Worm (Caenorhabditis elegans) whole organism, mixed stage, embryonic: ENCODE data around the gene C34D10.1.
A peak's percentile ranks its signal among the peaks of the same experiment; 100 is the strongest.

Experiments
- M03D4.4 ChIP-seq: sonication (generic microtip); optimal IDR thresholded peaks from 2 replicates; lab custom pipeline; 2017; ENCODE audit warnings: mild to moderate bottlenecking, missing genetic modification characterization, missing compliant biosample characterization
- bed-3 ChIP-seq: fragments of 200-800 bp; sonication (Bioruptor generic); optimal IDR thresholded peaks from 3 replicates; lab custom pipeline; 2018; ENCODE audit warnings: mild to moderate bottlenecking, missing genetic modification characterization, moderate library complexity, missing compliant biosample characterization
- blmp-1 ChIP-seq: fragments of 150-350 bp; optimal IDR thresholded peaks from 2 replicates; lab custom pipeline; 2014; ENCODE audit warnings: missing biosample characterization, missing genetic modification characterization
- ceh-39 ChIP-seq: fragments of 150-350 bp; optimal IDR thresholded peaks from 2 replicates; lab custom pipeline; 2014; ENCODE audit warnings: missing biosample characterization, missing genetic modification characterization
- ceh-43 ChIP-seq: fragments of 200-800 bp; sonication (Bioruptor generic); optimal IDR thresholded peaks from 2 replicates; lab custom pipeline; 2018; ENCODE audit warnings: mild to moderate bottlenecking, missing genetic modification characterization, moderate library complexity, missing compliant biosample characterization
- ceh-83 ChIP-seq: fragments of 200-800 bp; sonication (Bioruptor generic); optimal IDR thresholded peaks from 2 replicates; lab custom pipeline; 2018; ENCODE audit warnings: mild to moderate bottlenecking, missing genetic modification characterization, missing compliant biosample characterization
- ces-1 ChIP-seq: fragments of 150-350 bp; optimal IDR thresholded peaks from 2 replicates; lab custom pipeline; 2014; ENCODE audit warnings: missing biosample characterization, missing genetic modification reagents, missing genetic modification characterization
- cnd-1 ChIP-seq: fragments of 200-800 bp; sonication (Bioruptor generic); optimal IDR thresholded peaks from 2 replicates; lab custom pipeline; 2018; ENCODE audit warnings: mild to moderate bottlenecking, missing genetic modification characterization, missing compliant biosample characterization
- drap-1 ChIP-seq: fragments of 200-800 bp; sonication (Bioruptor generic); optimal IDR thresholded peaks from 3 replicates; lab custom pipeline; 2018; ENCODE audit warnings: mild to moderate bottlenecking, missing genetic modification characterization, missing compliant biosample characterization
- elt-1 ChIP-seq: sonication (generic microtip); optimal IDR thresholded peaks from 2 replicates; lab custom pipeline; 2017; ENCODE audit warnings: missing genetic modification characterization, mild to moderate bottlenecking, missing compliant biosample characterization, antibody characterized with exemption, moderate library complexity, borderline replicate concordance; ENCODE audit not compliant: insufficient read depth
- elt-3 ChIP-seq: fragments of 150-350 bp; optimal IDR thresholded peaks from 2 replicates; lab custom pipeline; 2014; ENCODE audit warnings: missing biosample characterization, missing genetic modification characterization
- flh-1 ChIP-seq: fragments of 200-800 bp; sonication (Bioruptor generic); optimal IDR thresholded peaks from 2 replicates; lab custom pipeline; 2018; ENCODE audit warnings: mild to moderate bottlenecking, missing genetic modification characterization, moderate library complexity, missing compliant biosample characterization
- ham-2 ChIP-seq: fragments of 200-800 bp; sonication (Bioruptor generic); optimal IDR thresholded peaks from 2 replicates; lab custom pipeline; 2018; ENCODE audit warnings: mild to moderate bottlenecking, missing genetic modification characterization, missing compliant biosample characterization
- hlh-1 ChIP-seq: fragments of 150-350 bp; optimal IDR thresholded peaks from 2 replicates; lab custom pipeline; 2014; ENCODE audit warnings: missing biosample characterization, missing genetic modification reagents, missing genetic modification characterization
- lin-13 ChIP-seq: fragments of 150-350 bp; optimal IDR thresholded peaks from 2 replicates; lab custom pipeline; 2014; ENCODE audit warnings: missing biosample characterization, missing genetic modification characterization
- lin-32 ChIP-seq: fragments of 200-800 bp; sonication (Bioruptor generic); optimal IDR thresholded peaks from 2 replicates; lab custom pipeline; 2018; ENCODE audit warnings: mild to moderate bottlenecking, missing genetic modification characterization, missing compliant biosample characterization
- lsy-2 ChIP-seq: fragments of 150-350 bp; optimal IDR thresholded peaks from 2 replicates; lab custom pipeline; 2014; ENCODE audit warnings: missing biosample characterization, missing genetic modification characterization
- mab-5 ChIP-seq: fragments of 150-350 bp; optimal IDR thresholded peaks from 2 replicates; lab custom pipeline; 2014; ENCODE audit warnings: missing biosample characterization, missing genetic modification characterization
- mep-1 ChIP-seq: fragments of 150-350 bp; optimal IDR thresholded peaks from 2 replicates; lab custom pipeline; 2017; ENCODE audit warnings: missing biosample characterization, missing genetic modification reagents, missing genetic modification characterization, inconsistent platforms
- mls-2 ChIP-seq: sonication (generic microtip); optimal IDR thresholded peaks from 2 replicates; lab custom pipeline; 2016; ENCODE audit warnings: mild to moderate bottlenecking, missing genetic modification characterization, moderate library complexity, missing compliant biosample characterization
- nhr-12 ChIP-seq: fragments of 150-350 bp; optimal IDR thresholded peaks from 2 replicates; lab custom pipeline; 2014; ENCODE audit warnings: missing biosample characterization, missing genetic modification characterization
- nhr-2 ChIP-seq: fragments of 150-350 bp; optimal IDR thresholded peaks from 2 replicates; lab custom pipeline; 2014; ENCODE audit warnings: missing biosample characterization, missing genetic modification characterization
- nhr-237 ChIP-seq: fragments of 150-350 bp; optimal IDR thresholded peaks from 2 replicates; lab custom pipeline; 2014; ENCODE audit warnings: missing biosample characterization, missing genetic modification characterization
- nhr-28 ChIP-seq: fragments of 150-350 bp; optimal IDR thresholded peaks from 2 replicates; lab custom pipeline; 2014; ENCODE audit warnings: missing biosample characterization, missing genetic modification characterization
- nhr-76 ChIP-seq: sonication (generic microtip); optimal IDR thresholded peaks from 2 replicates; lab custom pipeline; 2017; ENCODE audit warnings: missing biosample characterization, missing genetic modification characterization
- pha-4 ChIP-seq: fragments of 150-350 bp; optimal IDR thresholded peaks from 2 replicates; lab custom pipeline; 2018; ENCODE audit warnings: missing biosample characterization, missing genetic modification reagents, missing genetic modification characterization
- snpc-4 ChIP-seq: fragments of 150-350 bp; optimal IDR thresholded peaks from 2 replicates; lab custom pipeline; 2014; ENCODE audit warnings: missing biosample characterization, missing genetic modification characterization
- sptf-1 ChIP-seq: sonication (generic microtip); optimal IDR thresholded peaks from 2 replicates; lab custom pipeline; 2017; ENCODE audit warnings: mild to moderate bottlenecking, missing genetic modification characterization, moderate library complexity, missing compliant biosample characterization
- tbx-8 ChIP-seq: fragments of 200-800 bp; sonication (Bioruptor generic); optimal IDR thresholded peaks from 2 replicates; lab custom pipeline; 2018; ENCODE audit warnings: mild to moderate bottlenecking, missing genetic modification characterization, moderate library complexity, missing compliant biosample characterization
- unc-120 ChIP-seq: sonication (generic microtip); optimal IDR thresholded peaks from 2 replicates; lab custom pipeline; 2017; ENCODE audit warnings: missing genetic modification characterization, missing compliant biosample characterization; ENCODE audit not compliant: poor library complexity, severe bottlenecking
- unc-39 ChIP-seq: fragments of 150-350 bp; optimal IDR thresholded peaks from 2 replicates; lab custom pipeline; 2014; ENCODE audit warnings: missing biosample characterization, missing genetic modification characterization
- unc-62 ChIP-seq: fragments of 150-350 bp; optimal IDR thresholded peaks from 2 replicates; lab custom pipeline; 2014; ENCODE audit warnings: missing biosample characterization, missing genetic modification reagents, missing genetic modification characterization
- zip-8 ChIP-seq: fragments of 150-350 bp; optimal IDR thresholded peaks from 2 replicates; lab custom pipeline; 2014; ENCODE audit warnings: missing biosample characterization, missing genetic modification characterization
- ztf-11 ChIP-seq: fragments of 150-350 bp; optimal IDR thresholded peaks from 2 replicates; lab custom pipeline; 2014; ENCODE audit warnings: missing biosample characterization, missing genetic modification characterization

Gene C34D10.1

DNA sequence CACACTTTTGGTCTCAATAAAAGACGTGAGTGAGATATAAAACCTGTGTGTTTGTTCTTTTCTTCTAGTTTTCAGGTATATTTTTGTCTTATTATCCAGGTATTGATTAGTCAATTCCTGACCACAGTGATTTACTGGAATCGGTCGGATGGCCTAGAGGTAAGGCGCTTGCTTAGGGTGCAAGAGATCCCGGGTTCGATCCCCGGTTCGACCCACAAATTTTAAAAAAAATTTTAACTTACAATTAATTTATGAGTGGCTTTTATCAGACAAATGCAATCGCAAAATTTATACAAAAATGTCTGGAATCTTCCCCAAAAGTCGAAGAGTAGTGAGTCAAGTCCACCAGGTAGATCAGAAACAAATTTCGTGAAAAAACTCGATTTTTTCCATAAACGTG is 8.1 kb downstream of the C34D10.1 start:
- TF ChIP-seq nhr-237 (tag; lab: Kevin White, UChicago) (no peak), unc-39 (no peak), nhr-76 (no peak), flh-1 (no peak), lsy-2 (no peak), ceh-43 (GFP tag; lab: Kevin White, UChicago) (no peak), elt-1 (tag; lab: Kevin White, UChicago) (no peak), M03D4.4 (no peak), snpc-4 (no peak), ceh-83 (GFP tag; lab: Kevin White, UChicago) (no peak), nhr-12 (tag; lab: Kevin White, UChicago) (no peak), nhr-28 (tag; lab: Kevin White, UChicago) (no peak), pha-4 (tag; lab: Kevin White, UChicago) (no peak), unc-62 (GFP tag; lab: Kevin White, UChicago) (no peak), unc-120 (tag; lab: Kevin White, UChicago) (no peak), elt-3 (tag; lab: Kevin White, UChicago) (no peak), ceh-39 (tag; lab: Kevin White, UChicago) (no peak), mab-5 (tag; lab: Kevin White, UChicago) (no peak)

DNA sequence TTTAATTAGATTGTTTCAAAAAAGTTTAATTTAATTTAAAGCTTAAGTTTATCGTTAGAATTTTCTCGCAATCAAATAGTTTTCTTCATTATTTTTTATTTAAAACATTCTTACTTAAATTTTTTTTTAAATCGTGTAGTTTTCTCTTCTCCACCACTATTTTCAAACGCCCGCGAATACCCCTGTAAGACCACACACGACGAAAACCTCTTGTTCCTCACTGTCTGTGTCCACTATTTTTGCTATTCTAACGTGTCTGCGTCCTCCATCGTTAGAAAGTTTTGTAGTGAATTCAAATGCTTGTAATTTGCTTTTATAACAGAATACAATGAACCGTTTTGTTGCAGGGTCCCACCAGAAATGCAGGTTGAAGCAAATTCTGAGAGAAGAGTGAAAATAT is 11.7 kb downstream of the C34D10.1 start, which contains the start of gene xol-1:
xol-1 (plus strand) TSS at position 347 of the 400 bp plus-strand sequence.
- no peak for TF ChIP-seq pha-4 (tag; lab: Kevin White, UChicago)
- TF ChIP-seq mep-1 (tag; lab: Kevin White, UChicago) = peak; percentile 6
- TF ChIP-seq, all 35 proteins: peak for 1

DNA sequence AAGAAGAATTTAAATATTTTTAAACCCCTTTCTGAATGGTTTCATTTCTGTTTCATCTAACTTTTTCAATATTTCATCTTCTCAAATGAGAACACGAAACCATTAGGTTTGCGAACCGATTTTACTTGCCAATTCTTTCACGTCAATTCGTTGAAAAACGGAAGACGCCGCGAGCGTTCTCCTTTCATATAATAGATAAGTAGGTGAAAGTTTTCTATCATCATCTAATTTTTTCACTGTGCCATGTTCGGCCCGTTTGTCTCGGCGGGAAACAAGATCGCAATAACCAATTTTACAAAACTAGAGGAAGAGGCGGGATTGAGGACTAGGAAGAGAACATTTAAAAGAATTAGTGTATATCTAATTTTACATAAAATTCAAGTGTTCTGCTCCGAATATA is 15.9 kb downstream of the C34D10.1 start, which contains the start of gene C18A11.4:
C18A11.4 (plus strand) TSS at position 367 of the 400 bp plus-strand sequence.
- TF ChIP-seq drap-1 (GFP tag; lab: Kevin White, UChicago) (no peak), mep-1 (tag; lab: Kevin White, UChicago) (no peak)

DNA sequence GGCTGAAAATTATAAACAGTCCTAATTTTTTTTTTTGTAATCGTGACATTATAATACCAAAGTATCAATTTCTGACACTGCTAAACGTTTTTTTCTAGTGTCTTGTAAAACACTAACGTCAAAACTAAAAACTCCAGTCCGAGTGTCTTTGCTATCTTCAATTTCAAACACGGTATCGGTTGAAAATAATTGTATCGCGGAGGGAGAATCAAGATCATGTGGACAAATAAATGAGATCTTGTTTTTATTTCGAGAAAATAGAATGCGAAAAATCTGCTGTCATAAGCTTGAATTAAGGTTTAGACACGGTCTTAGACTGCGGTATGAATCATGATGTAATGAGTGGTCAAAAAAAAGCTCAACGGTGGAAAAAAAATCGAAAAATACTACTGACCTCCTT is 19.4 kb downstream of the C34D10.1 start:
- TF ChIP-seq zip-8 (tag; lab: Kevin White, UChicago) = no peak
- TF ChIP-seq nhr-12 (tag; lab: Kevin White, UChicago) = no peak
- TF ChIP-seq mls-2 (tag; lab: Kevin White, UChicago) = no peak
- TF ChIP-seq elt-3 (tag; lab: Kevin White, UChicago) = no peak
- TF ChIP-seq unc-39 = no peak
- no peak for TF ChIP-seq snpc-4
- TF ChIP-seq unc-120 (tag; lab: Kevin White, UChicago) = no peak
- no peak for TF ChIP-seq tbx-8
- no peak for TF ChIP-seq ceh-43 (GFP tag; lab: Kevin White, UChicago)
- TF ChIP-seq ztf-11 (tag; lab: Kevin White, UChicago) = no peak
- no peak for TF ChIP-seq nhr-2
- no peak for TF ChIP-seq lin-13 (tag; lab: Kevin White, UChicago)
- no peak for TF ChIP-seq ham-2 (GFP tag; lab: Kevin White, UChicago)
- TF ChIP-seq nhr-237 (tag; lab: Kevin White, UChicago) = no peak
- no peak for TF ChIP-seq ces-1 (GFP tag; lab: Kevin White, UChicago)
- TF ChIP-seq bed-3 = no peak
- no peak for TF ChIP-seq unc-62 (GFP tag; lab: Kevin White, UChicago)
- TF ChIP-seq, all 35 proteins: peak for 0

DNA sequence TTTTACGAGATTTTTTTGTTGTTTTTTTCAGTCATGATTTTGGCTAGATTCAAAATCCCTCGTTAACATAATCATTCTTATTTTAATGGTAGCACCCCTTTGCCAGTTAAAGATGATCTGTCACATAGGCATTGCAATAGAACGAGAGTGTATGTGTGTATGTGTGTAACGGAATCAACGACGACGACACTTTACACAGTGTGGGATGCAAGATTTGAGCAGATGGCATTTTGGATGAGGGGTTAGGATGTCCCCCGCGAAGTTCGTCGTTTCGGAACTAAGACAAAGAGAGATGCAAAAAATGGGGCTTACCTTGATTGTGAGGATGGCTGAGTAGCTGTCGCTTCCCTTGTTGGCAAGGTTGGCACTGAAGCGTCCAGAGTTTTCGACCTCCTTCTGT is 22.8 kb downstream of the C34D10.1 start:
- TF ChIP-seq bed-3 (no peak), flh-1 (no peak), ceh-43 (GFP tag; lab: Kevin White, UChicago) (no peak), mab-5 (tag; lab: Kevin White, UChicago) (no peak), elt-3 (tag; lab: Kevin White, UChicago) (no peak), ztf-11 (tag; lab: Kevin White, UChicago) (no peak), pha-4 (tag; lab: Kevin White, UChicago) (no peak), nhr-76 (no peak), cnd-1 (tag; lab: Kevin White, UChicago) (peak; percentile 12), unc-120 (tag; lab: Kevin White, UChicago) (peak; percentile 76), elt-1 (tag; lab: Kevin White, UChicago) (no peak), mep-1 (tag; lab: Kevin White, UChicago) (no peak), hlh-1 (tag; lab: Kevin White, UChicago) (peak; percentile 82), nhr-237 (tag; lab: Kevin White, UChicago) (no peak), ceh-83 (GFP tag; lab: Kevin White, UChicago) (no peak), lin-32 (GFP tag; lab: Kevin White, UChicago) (no peak), lsy-2 (no peak), nhr-12 (tag; lab: Kevin White, UChicago) (no peak), lin-13 (tag; lab: Kevin White, UChicago) (no peak), blmp-1 (tag; lab: Kevin White, UChicago) (no peak), ham-2 (GFP tag; lab: Kevin White, UChicago) (no peak), snpc-4 (no peak), ces-1 (GFP tag; lab: Kevin White, UChicago) (no peak), nhr-28 (tag; lab: Kevin White, UChicago) (no peak), sptf-1 (no peak), nhr-2 (no peak), unc-39 (no peak), unc-62 (GFP tag; lab: Kevin White, UChicago) (peak; percentile 63)
